Fruit fly (Drosophila melanogaster) S2 (cell line): ENCODE data around the gene CG10993.
A peak's percentile ranks its signal among the peaks of the same experiment; 100 is the strongest.

Source experiments
- CG8478 ChIP-seq: fragments of >200 bp; optimal IDR thresholded peaks from 2 replicates; lab custom pipeline; 2018
- CTCF ChIP-seq, 2 experiments: fragments of >200 bp; optimal IDR thresholded peaks; 2 replicates each; lab custom pipeline; 2018

- no peak for TF ChIP-seq CG8478
- TF ChIP-seq CTCF (optimal IDR thresholded peaks at IDR 0.05; lab: Kevin White, UChicago) = peak; percentile 2 to 31
These were observed 46.3 kb downstream of the CG10993 start, which contains the start of gene Grip91 for dm6 chrX:13744599-13745052.
